Worm (Caenorhabditis elegans) whole organism, L2 larva: ENCODE measurements around the gene hsp-4.

ENCODE experiments used
- C34F6.9 ChIP-seq: fragments of 150-350 bp; optimal IDR thresholded peaks from 2 replicates; lab custom pipeline; 2014; ENCODE audit warnings: missing biosample characterization, missing genetic modification characterization
- R02D3.7 ChIP-seq: fragments of 150-350 bp; optimal IDR thresholded peaks from 2 replicates; lab custom pipeline; 2014; ENCODE audit warnings: missing biosample characterization, missing genetic modification characterization
- Y55F3AM.14 ChIP-seq: fragments of 200-800 bp; sonication (Bioruptor generic); optimal IDR thresholded peaks from 2 replicates; lab custom pipeline; 2018; ENCODE audit warnings: mild to moderate bottlenecking, missing genetic modification characterization, missing compliant biosample characterization
- alr-1 ChIP-seq: fragments of 150-350 bp; optimal IDR thresholded peaks from 2 replicates; lab custom pipeline; 2014; ENCODE audit warnings: missing biosample characterization, missing genetic modification characterization
- aly-2 ChIP-seq: fragments of 150-350 bp; optimal IDR thresholded peaks from 2 replicates; lab custom pipeline; 2014; ENCODE audit warnings: missing biosample characterization, missing genetic modification characterization
- ama-1 ChIP-seq: fragments of 150-350 bp; optimal IDR thresholded peaks from 2 replicates; lab custom pipeline; 2018; ENCODE audit warnings: inconsistent platforms
- blmp-1 ChIP-seq: sonication (generic microtip); optimal IDR thresholded peaks from 2 replicates; lab custom pipeline; 2017; ENCODE audit warnings: missing genetic modification characterization, mild to moderate bottlenecking, missing compliant biosample characterization, antibody characterized with exemption, moderate library complexity; ENCODE audit not compliant: insufficient read depth
- crh-2 ChIP-seq: sonication (generic microtip); optimal IDR thresholded peaks from 2 replicates; lab custom pipeline; 2017; ENCODE audit warnings: missing biosample characterization, missing genetic modification characterization
- dmd-4 ChIP-seq: sonication (generic microtip); optimal IDR thresholded peaks from 2 replicates; lab custom pipeline; 2017; ENCODE audit warnings: missing biosample characterization, missing genetic modification characterization
- elt-1 ChIP-seq: fragments of 150-350 bp; optimal IDR thresholded peaks from 2 replicates; lab custom pipeline; 2014; ENCODE audit warnings: missing biosample characterization, missing genetic modification characterization
- elt-3 ChIP-seq: sonication (generic microtip); optimal IDR thresholded peaks from 2 replicates; lab custom pipeline; 2017; ENCODE audit warnings: missing biosample characterization, missing genetic modification characterization
- fos-1 ChIP-seq: fragments of 150-350 bp; optimal IDR thresholded peaks from 2 replicates; lab custom pipeline; 2014; ENCODE audit warnings: missing biosample characterization, missing genetic modification characterization
- lin-13 ChIP-seq: fragments of 150-350 bp; optimal IDR thresholded peaks from 2 replicates; lab custom pipeline; 2014; ENCODE audit warnings: missing biosample characterization, missing genetic modification reagents, missing genetic modification characterization
- lin-39 ChIP-seq: fragments of 150-350 bp; optimal IDR thresholded peaks from 2 replicates; lab custom pipeline; 2014; ENCODE audit warnings: missing biosample characterization, missing genetic modification reagents, missing genetic modification characterization
- lsy-2 ChIP-seq, 2 experiments: fragments of 150-350 bp in 1 of 2; sonication (generic microtip) in 1 of 2; optimal IDR thresholded peaks; 2 replicates each; lab custom pipeline; 2014 to 2017; ENCODE audit warnings: missing biosample characterization in 2 of 2, missing genetic modification characterization in 2 of 2
- mbf-1 ChIP-seq: sonication (generic microtip); optimal IDR thresholded peaks from 2 replicates; lab custom pipeline; 2017; ENCODE audit warnings: missing biosample characterization, missing genetic modification characterization
- mdl-1 ChIP-seq, 2 experiments: fragments of 150-350 bp in 1 of 2; sonication (generic microtip) in 1 of 2; optimal IDR thresholded peaks; 2 replicates each; lab custom pipeline; 2017; ENCODE audit warnings: missing biosample characterization in 2 of 2, missing genetic modification characterization in 2 of 2
- nhr-10 ChIP-seq: sonication (generic microtip); optimal IDR thresholded peaks from 2 replicates; lab custom pipeline; 2017; ENCODE audit warnings: missing biosample characterization, missing genetic modification characterization
- nhr-11 ChIP-seq: fragments of 150-350 bp; optimal IDR thresholded peaks from 2 replicates; lab custom pipeline; 2014; ENCODE audit warnings: missing biosample characterization, missing genetic modification characterization
- nhr-129 ChIP-seq: fragments of 150-350 bp; optimal IDR thresholded peaks from 2 replicates; lab custom pipeline; 2014; ENCODE audit warnings: missing biosample characterization, missing genetic modification characterization
- nhr-21 ChIP-seq: fragments of 150-350 bp; optimal IDR thresholded peaks from 2 replicates; lab custom pipeline; 2014; ENCODE audit warnings: missing biosample characterization, missing genetic modification characterization
- nhr-23 ChIP-seq: fragments of 150-350 bp; optimal IDR thresholded peaks from 2 replicates; lab custom pipeline; 2014; ENCODE audit warnings: missing biosample characterization, missing genetic modification reagents, missing genetic modification characterization
- nhr-237 ChIP-seq: fragments of 150-350 bp; optimal IDR thresholded peaks from 2 replicates; lab custom pipeline; 2014; ENCODE audit warnings: missing biosample characterization, missing genetic modification characterization
- nhr-25 ChIP-seq: fragments of 150-350 bp; sonication (generic microtip); optimal IDR thresholded peaks from 3 replicates; lab custom pipeline; 2014; ENCODE audit warnings: missing biosample characterization, missing genetic modification characterization
- nhr-6 ChIP-seq: fragments of 150-350 bp; optimal IDR thresholded peaks from 2 replicates; lab custom pipeline; 2014; ENCODE audit warnings: missing biosample characterization, missing genetic modification characterization
- nhr-77 ChIP-seq: fragments of 150-350 bp; optimal IDR thresholded peaks from 2 replicates; lab custom pipeline; 2014; ENCODE audit warnings: missing biosample characterization, missing genetic modification characterization
- peb-1 ChIP-seq: fragments of 150-350 bp; optimal IDR thresholded peaks from 2 replicates; lab custom pipeline; 2014; ENCODE audit warnings: missing biosample characterization, missing genetic modification characterization
- sem-4 ChIP-seq: fragments of 150-350 bp; optimal IDR thresholded peaks from 2 replicates; lab custom pipeline; 2014; ENCODE audit warnings: missing biosample characterization, missing genetic modification reagents, missing genetic modification characterization
- skn-1 ChIP-seq: sonication (generic microtip); optimal IDR thresholded peaks from 2 replicates; lab custom pipeline; 2017; ENCODE audit warnings: missing biosample characterization, missing genetic modification characterization
- sma-3 ChIP-seq: sonication (generic microtip); optimal IDR thresholded peaks from 2 replicates; lab custom pipeline; 2016; ENCODE audit warnings: missing genetic modification reagents, missing genetic modification characterization, missing compliant biosample characterization
- sma-9 ChIP-seq, 2 experiments: fragments of 150-350 bp in 1 of 2; sonication (generic microtip) in 1 of 2; optimal IDR thresholded peaks; 2 replicates each; lab custom pipeline; 2014 to 2016; ENCODE audit warnings: missing genetic modification characterization in 2 of 2, mild to moderate bottlenecking in 1 of 2, missing biosample characterization in 1 of 2, missing compliant biosample characterization in 1 of 2, missing genetic modification reagents in 1 of 2, moderate library complexity in 1 of 2
- unc-39 ChIP-seq: fragments of 150-350 bp; optimal IDR thresholded peaks from 2 replicates; lab custom pipeline; 2014; ENCODE audit warnings: missing biosample characterization, missing genetic modification characterization
- unc-55 ChIP-seq: fragments of 150-350 bp; sonication (generic microtip); optimal IDR thresholded peaks from 3 replicates; lab custom pipeline; 2014; ENCODE audit warnings: missing biosample characterization, missing genetic modification reagents, missing genetic modification characterization
- unc-62 ChIP-seq: fragments of 150-350 bp; optimal IDR thresholded peaks from 2 replicates; lab custom pipeline; 2014; ENCODE audit warnings: missing biosample characterization, missing genetic modification reagents, missing genetic modification characterization
- zag-1 ChIP-seq: fragments of 150-350 bp; optimal IDR thresholded peaks from 2 replicates; lab custom pipeline; 2014; ENCODE audit warnings: missing biosample characterization, missing genetic modification characterization
- ztf-11 ChIP-seq: sonication (generic microtip); optimal IDR thresholded peaks from 2 replicates; lab custom pipeline; 2017; ENCODE audit warnings: missing biosample characterization, missing genetic modification characterization
- ztf-4 ChIP-seq: fragments of 150-350 bp; optimal IDR thresholded peaks from 2 replicates; lab custom pipeline; 2014; ENCODE audit warnings: missing biosample characterization, missing genetic modification characterization

hsp-4 gene

ce11 chrII:7363990-7364455 is 11.6 kb upstream of the hsp-4 start, which contains the start of gene msra-1 (continued):
- TF ChIP-seq alr-1 (tag; lab: Kevin White, UChicago) (no peak), skn-1 (tag; lab: Kevin White, UChicago) (peak; percentile 99), nhr-11 (tag; lab: Kevin White, UChicago) (no peak), C34F6.9 (tag; lab: Kevin White, UChicago) (peak; percentile 63)

ce11 chrII:7358489-7358943 is 6.1 kb upstream of the hsp-4 start, which contains the start of gene insc-1:
Gene insc-1, plus strand, starts transcription at chrII:7358893.
- TF ChIP-seq nhr-6 (tag; lab: Kevin White, UChicago) (no peak), blmp-1 (tag; lab: Kevin White, UChicago) (peak; percentile 7), ztf-11 (tag; lab: Kevin White, UChicago) (no peak)
- TF ChIP-seq, all 48 proteins: peak for 1

DNA sequence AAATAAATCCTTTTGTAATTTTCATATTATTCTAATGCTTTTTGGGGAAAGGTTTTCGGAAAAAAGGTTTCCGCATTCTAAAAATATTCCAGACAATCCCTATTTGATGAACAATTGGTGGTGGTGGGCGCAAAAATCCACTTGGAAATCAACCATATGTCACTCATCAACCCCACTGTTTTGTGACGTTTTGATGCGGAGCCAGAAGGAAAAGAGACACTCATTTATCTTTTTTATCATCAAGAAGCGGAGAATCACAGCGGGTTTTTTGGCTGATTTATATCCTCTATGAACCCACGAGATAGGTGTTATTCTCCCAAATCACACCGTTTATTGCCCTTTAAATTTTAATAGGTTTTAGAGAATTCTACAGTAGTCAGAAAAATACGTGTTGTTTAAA is 4.7 kb upstream of the hsp-4 start:
- no peak for TF ChIP-seq nhr-23 (tag; lab: Kevin White, UChicago)
- no peak for TF ChIP-seq mdl-1 (tag; optimal IDR thresholded peaks at IDR 0.05; lab: Kevin White, UChicago)
- no peak for TF ChIP-seq lsy-2 (tag; optimal IDR thresholded peaks at IDR 0.05; lab: Kevin White, UChicago)
- no peak for TF ChIP-seq sma-3 (GFP tag; lab: Kevin White, UChicago)
- no peak for TF ChIP-seq dmd-4 (tag; lab: Kevin White, UChicago)
- TF ChIP-seq alr-1 (tag; lab: Kevin White, UChicago) = no peak
- TF ChIP-seq crh-2 (tag; lab: Kevin White, UChicago) = no peak
- TF ChIP-seq nhr-77 = no peak
- TF ChIP-seq lin-39 = no peak
- TF ChIP-seq sem-4 (tag; lab: Kevin White, UChicago) = no peak
- TF ChIP-seq unc-62 (GFP tag; lab: Kevin White, UChicago) = no peak
- TF ChIP-seq peb-1 = no peak
- no peak for TF ChIP-seq nhr-10 (tag; lab: Kevin White, UChicago)
- no peak for TF ChIP-seq Y55F3AM.14 (GFP tag; lab: Kevin White, UChicago)
- TF ChIP-seq ztf-4 = no peak
- TF ChIP-seq fos-1 (tag; lab: Kevin White, UChicago) = no peak
- no peak for TF ChIP-seq mbf-1 (tag; lab: Kevin White, UChicago)
- TF ChIP-seq lin-13 (GFP tag; lab: Kevin White, UChicago) = no peak

DNA sequence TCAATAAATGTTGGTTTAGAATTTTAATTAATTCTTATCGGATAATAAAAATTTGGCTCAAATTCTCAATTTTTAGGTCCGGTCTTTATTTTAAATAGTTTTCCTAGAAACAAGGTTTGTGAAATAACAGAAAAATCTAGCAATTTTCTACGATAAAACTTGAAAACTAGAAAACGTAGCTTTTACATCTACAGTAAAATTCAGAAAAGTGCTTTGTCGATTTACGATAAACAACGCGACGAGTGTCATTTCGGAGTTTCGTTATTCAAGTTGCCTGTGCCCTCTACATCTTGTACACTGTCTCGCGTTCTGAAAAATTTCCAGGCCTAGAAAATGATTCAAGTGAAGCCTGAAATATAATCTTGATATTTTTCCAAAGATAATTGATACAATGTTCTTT is 4.3 kb upstream of the hsp-4 start:
- TF ChIP-seq sma-9 (GFP tag; optimal IDR thresholded peaks at IDR 0.05; lab: Kevin White, UChicago) (no peak), sma-9 (tag; optimal IDR thresholded peaks at IDR 0.05; lab: Kevin White, UChicago) (no peak), unc-39 (tag; lab: Kevin White, UChicago) (no peak), ztf-11 (tag; lab: Kevin White, UChicago) (no peak), mbf-1 (tag; lab: Kevin White, UChicago) (no peak), C34F6.9 (tag; lab: Kevin White, UChicago) (peak; percentile 36), zag-1 (no peak), nhr-129 (tag; lab: Kevin White, UChicago) (no peak), crh-2 (tag; lab: Kevin White, UChicago) (no peak), lin-13 (GFP tag; lab: Kevin White, UChicago) (no peak), aly-2 (tag; lab: Kevin White, UChicago) (no peak), skn-1 (tag; lab: Kevin White, UChicago) (no peak), sma-3 (GFP tag; lab: Kevin White, UChicago) (no peak), lin-39 (no peak), nhr-10 (tag; lab: Kevin White, UChicago) (no peak), nhr-11 (tag; lab: Kevin White, UChicago) (no peak), unc-55 (GFP tag; lab: Kevin White, UChicago) (peak; percentile 58), lsy-2 (tag; optimal IDR thresholded peaks at IDR 0.05; lab: Kevin White, UChicago) (peak in 1 of 2 experiments; percentile 60), R02D3.7 (tag; lab: Kevin White, UChicago) (peak; percentile 66), elt-3 (tag; lab: Kevin White, UChicago) (no peak), nhr-237 (no peak), nhr-25 (tag; lab: Kevin White, UChicago) (no peak), unc-62 (GFP tag; lab: Kevin White, UChicago) (no peak), nhr-21 (tag; lab: Kevin White, UChicago) (no peak), nhr-77 (no peak), elt-1 (tag; lab: Kevin White, UChicago) (no peak), peb-1 (no peak), ama-1 (lab: Kevin White, UChicago) (no peak)
